Worm (Caenorhabditis elegans) whole organism, L1 larva: Measurements from ENCODE around the gene nspb-4.

Source experiments
- C16A3.4 ChIP-seq: fragments of 150-350 bp; optimal IDR thresholded peaks from 2 replicates; lab custom pipeline; 2014; ENCODE audit warnings: missing biosample characterization, missing genetic modification characterization
- aha-1 ChIP-seq: fragments of 150-350 bp; optimal IDR thresholded peaks from 2 replicates; lab custom pipeline; 2014; ENCODE audit warnings: missing biosample characterization, missing genetic modification characterization
- ceh-63 ChIP-seq: fragments of 200-800 bp; sonication (Bioruptor generic); optimal IDR thresholded peaks from 2 replicates; lab custom pipeline; 2018; ENCODE audit warnings: mild to moderate bottlenecking, missing genetic modification characterization, missing compliant biosample characterization
- ceh-82 ChIP-seq, 3 experiments: fragments of 150-350 bp in 1 of 3; sonication (generic microtip) in 2 of 3; optimal IDR thresholded peaks; 2 replicates each; lab custom pipeline; 2014 to 2017; ENCODE audit warnings: missing biosample characterization in 3 of 3, missing genetic modification characterization in 3 of 3
- ces-1 ChIP-seq: fragments of 150-350 bp; optimal IDR thresholded peaks from 2 replicates; lab custom pipeline; 2014; ENCODE audit warnings: missing biosample characterization, missing genetic modification reagents, missing genetic modification characterization
- dpl-1 ChIP-seq, 3 experiments: fragments of 150-350 bp in 2 of 3; sonication (generic microtip) in 1 of 3; optimal IDR thresholded peaks; 2 replicates each; lab custom pipeline; 2014 to 2017; ENCODE audit warnings: missing biosample characterization in 3 of 3, missing genetic modification characterization in 3 of 3, missing genetic modification reagents in 3 of 3
- dsc-1 ChIP-seq: sonication (generic microtip); optimal IDR thresholded peaks from 2 replicates; lab custom pipeline; 2016; ENCODE audit warnings: mild to moderate bottlenecking, missing genetic modification characterization, missing compliant biosample characterization
- efl-1 ChIP-seq, 4 experiments: fragments of 150-350 bp; optimal IDR thresholded peaks in 3 of 4; peaks in 1 of 4; 1 replicate in 1 of 4; 2 replicates in 3 of 4; lab custom pipeline; 2014; ENCODE audit warnings: missing biosample characterization in 2 of 4, missing genetic modification characterization in 2 of 4, missing genetic modification reagents in 2 of 4
- egl-13 ChIP-seq: sonication (generic microtip); optimal IDR thresholded peaks from 2 replicates; lab custom pipeline; 2016; ENCODE audit warnings: missing genotype, missing genetic modification reagents, missing genetic modification characterization, missing compliant biosample characterization
- egl-27 ChIP-seq, 2 experiments: fragments of 150-350 bp in 1 of 2; sonication (generic microtip); optimal IDR thresholded peaks; 3 replicates each; lab custom pipeline; 2017 to 2018; ENCODE audit warnings: missing biosample characterization in 2 of 2, missing genetic modification characterization in 2 of 2, missing genetic modification reagents in 2 of 2
- elt-2 ChIP-seq: sonication (generic microtip); optimal IDR thresholded peaks from 2 replicates; lab custom pipeline; 2016; ENCODE audit warnings: missing genetic modification characterization, mild to moderate bottlenecking, inconsistent platforms, missing compliant biosample characterization, missing genetic modification reagents
- elt-3 ChIP-seq, 6 experiments: fragments of 150-350 bp in 1 of 6; sonication (generic microtip); optimal IDR thresholded peaks; 2 replicates each; lab custom pipeline; 2017 to 2018; ENCODE audit warnings: missing biosample characterization in 6 of 6, missing genetic modification characterization in 6 of 6, inconsistent platforms in 1 of 6
- fkh-10 ChIP-seq: sonication (generic microtip); optimal IDR thresholded peaks from 2 replicates; lab custom pipeline; 2017; ENCODE audit warnings: missing biosample characterization, missing genetic modification reagents, missing genetic modification characterization
- fkh-8 ChIP-seq: sonication (generic microtip); optimal IDR thresholded peaks from 2 replicates; lab custom pipeline; 2016; ENCODE audit warnings: mild to moderate bottlenecking, missing genetic modification characterization, missing compliant biosample characterization
- fos-1 ChIP-seq: fragments of 150-350 bp; optimal IDR thresholded peaks from 2 replicates; lab custom pipeline; 2014; ENCODE audit warnings: missing biosample characterization, missing genetic modification characterization
- hpl-2 ChIP-seq: fragments of 150-350 bp; optimal IDR thresholded peaks from 2 replicates; lab custom pipeline; 2014; ENCODE audit warnings: missing biosample characterization, missing genetic modification reagents, missing genetic modification characterization
- irx-1 ChIP-seq: sonication (generic microtip); optimal IDR thresholded peaks from 2 replicates; lab custom pipeline; 2016; ENCODE audit warnings: missing genetic modification characterization, missing compliant biosample characterization
- jun-1 ChIP-seq: fragments of 150-350 bp; optimal IDR thresholded peaks from 2 replicates; lab custom pipeline; 2014; ENCODE audit warnings: missing biosample characterization, missing genetic modification reagents, missing genetic modification characterization
- lin-14 ChIP-seq: fragments of 200-800 bp; sonication (Bioruptor generic); optimal IDR thresholded peaks from 2 replicates; lab custom pipeline; 2018; ENCODE audit warnings: mild to moderate bottlenecking, missing genetic modification characterization, moderate library complexity, missing compliant biosample characterization
- lin-15B ChIP-seq: fragments of 150-350 bp; sonication (generic microtip); optimal IDR thresholded peaks from 3 replicates; lab custom pipeline; 2014; ENCODE audit warnings: missing biosample characterization, missing genetic modification characterization
- lin-35 ChIP-seq, 2 experiments: fragments of 150-350 bp; optimal IDR thresholded peaks; 2 replicates each; lab custom pipeline; 2014; ENCODE audit warnings: missing biosample characterization in 2 of 2, missing genetic modification characterization in 2 of 2, missing genetic modification reagents in 2 of 2
- lin-39 ChIP-seq: fragments of 150-350 bp; optimal IDR thresholded peaks from 2 replicates; lab custom pipeline; 2014; ENCODE audit warnings: missing biosample characterization, missing genetic modification reagents, missing genetic modification characterization
- lsy-2 ChIP-seq, 2 experiments: fragments of 150-350 bp; optimal IDR thresholded peaks; 2 replicates each; lab custom pipeline; 2014; ENCODE audit warnings: missing biosample characterization in 2 of 2, missing genetic modification characterization in 2 of 2
- mep-1 ChIP-seq: fragments of 150-350 bp; optimal IDR thresholded peaks from 2 replicates; lab custom pipeline; 2014; ENCODE audit warnings: missing biosample characterization, missing genetic modification characterization
- nhr-12 ChIP-seq: sonication (generic microtip); optimal IDR thresholded peaks from 2 replicates; lab custom pipeline; 2017; ENCODE audit warnings: missing biosample characterization, missing genetic modification characterization
- nhr-19 ChIP-seq: fragments of 200-800 bp; sonication (Bioruptor generic); conservative IDR thresholded peaks from 2 replicates; pipeline ENCODE4 v1.3.6; 2022; ENCODE audit warnings: missing genetic modification characterization, missing compliant biosample characterization
- nhr-20 ChIP-seq: sonication (generic microtip); optimal IDR thresholded peaks from 2 replicates; lab custom pipeline; 2016; ENCODE audit warnings: mild to moderate bottlenecking, missing genetic modification characterization, missing compliant biosample characterization
- nhr-237 ChIP-seq: fragments of 150-350 bp; optimal IDR thresholded peaks from 2 replicates; lab custom pipeline; 2014; ENCODE audit warnings: missing biosample characterization, missing genetic modification characterization
- nhr-71 ChIP-seq: sonication (generic microtip); optimal IDR thresholded peaks from 2 replicates; lab custom pipeline; 2016; ENCODE audit warnings: mild to moderate bottlenecking, missing genetic modification characterization, moderate library complexity, missing compliant biosample characterization
- nhr-85 ChIP-seq: sonication (generic microtip); peaks from one replicate; lab custom pipeline; 2016; ENCODE audit warnings: missing genetic modification characterization, inconsistent platforms, missing compliant biosample characterization
- nhr-90 ChIP-seq: sonication (generic microtip); optimal IDR thresholded peaks from 2 replicates; lab custom pipeline; 2016; ENCODE audit warnings: mild to moderate bottlenecking, missing genetic modification characterization, missing compliant biosample characterization; ENCODE audit not compliant: poor library complexity
- pag-3 ChIP-seq: sonication (generic microtip); optimal IDR thresholded peaks from 2 replicates; lab custom pipeline; 2017; ENCODE audit warnings: missing genetic modification characterization, mild to moderate bottlenecking, missing compliant biosample characterization, antibody characterized with exemption, borderline replicate concordance; ENCODE audit not compliant: insufficient read depth
- pax-3 ChIP-seq: fragments of 200-800 bp; sonication (Bioruptor generic); optimal IDR thresholded peaks from 2 replicates; lab custom pipeline; 2018; ENCODE audit warnings: mild to moderate bottlenecking, missing genetic modification characterization, moderate library complexity, missing compliant biosample characterization
- pqm-1 ChIP-seq: sonication (generic microtip); optimal IDR thresholded peaks from 3 replicates; lab custom pipeline; 2017; ENCODE audit warnings: missing biosample characterization, missing genetic modification characterization
- rnt-1 ChIP-seq: sonication (generic microtip); optimal IDR thresholded peaks from 2 replicates; lab custom pipeline; 2016; ENCODE audit warnings: mild to moderate bottlenecking, missing genetic modification characterization, moderate library complexity, missing compliant biosample characterization
- snpc-4 ChIP-seq: fragments of 150-350 bp; optimal IDR thresholded peaks from 2 replicates; lab custom pipeline; 2014; ENCODE audit warnings: missing biosample characterization, missing genetic modification characterization
- snu-23 ChIP-seq: sonication (generic microtip); optimal IDR thresholded peaks from 2 replicates; lab custom pipeline; 2016; ENCODE audit warnings: missing genetic modification characterization, missing compliant biosample characterization
- tbx-2 ChIP-seq: sonication (generic microtip); optimal IDR thresholded peaks from 2 replicates; lab custom pipeline; 2016; ENCODE audit warnings: missing genetic modification characterization, missing compliant biosample characterization
- unc-130 ChIP-seq: fragments of 150-350 bp; optimal IDR thresholded peaks from 2 replicates; lab custom pipeline; 2017; ENCODE audit warnings: missing biosample characterization, missing genetic modification characterization, inconsistent platforms
- unc-62 ChIP-seq: fragments of 150-350 bp; optimal IDR thresholded peaks from 2 replicates; lab custom pipeline; 2014; ENCODE audit warnings: missing biosample characterization, missing genetic modification reagents, missing genetic modification characterization
- unc-98 ChIP-seq: fragments of 200-800 bp; sonication (Bioruptor generic); IDR thresholded peaks from 2 replicates; pipeline ENCODE4 v1.3.6; 2022; ENCODE audit warnings: missing genetic modification characterization, missing compliant biosample characterization
- vab-15 ChIP-seq: sonication (generic microtip); optimal IDR thresholded peaks from 2 replicates; lab custom pipeline; 2017; ENCODE audit warnings: missing genotype, mild to moderate bottlenecking, missing genetic modification characterization, missing compliant biosample characterization
- zag-1 ChIP-seq: fragments of 150-350 bp; optimal IDR thresholded peaks from 2 replicates; lab custom pipeline; 2014; ENCODE audit warnings: missing biosample characterization, missing genetic modification characterization
- ztf-11 ChIP-seq, 2 experiments: sonication (generic microtip); optimal IDR thresholded peaks; 2 replicates each; lab custom pipeline; 2016 to 2017; ENCODE audit warnings: missing genetic modification characterization in 2 of 2, missing biosample characterization in 1 of 2, missing compliant biosample characterization in 1 of 2
- ztf-4 ChIP-seq: fragments of 150-350 bp; optimal IDR thresholded peaks from 2 replicates; lab custom pipeline; 2014; ENCODE audit warnings: missing biosample characterization, missing genetic modification characterization

nspb-4 gene

ce11 chrIV:6574343-6574742, 23.7 kb upstream of the nspb-4 start:
- TF ChIP-seq nhr-71 (tag; lab: Kevin White, UChicago) (peak; percentile 26), unc-62 (GFP tag; lab: Kevin White, UChicago) (no peak), nhr-12 (tag; lab: Kevin White, UChicago) (no peak), dsc-1 (tag; lab: Kevin White, UChicago) (peak; percentile 9), nhr-237 (no peak), efl-1 (optimal IDR thresholded peaks at IDR 0.05; lab: Kevin White, UChicago) (peak in 1 of 2 experiments; percentile 18), efl-1 (GFP tag; optimal IDR thresholded peaks at IDR 0.05 in 1 of 2; lab: Kevin White, UChicago) (no peak), ceh-82 (tag; optimal IDR thresholded peaks at IDR 0.05; lab: Kevin White, UChicago) (peak in 1 of 3 experiments; percentile 20), lin-35 (GFP tag; optimal IDR thresholded peaks at IDR 0.05; lab: Kevin White, UChicago) (peak in 1 of 2 experiments; percentile 31)
- TF ChIP-seq, all 84 proteins: peak for 5

- TF ChIP-seq fkh-8 (no peak), unc-98 (GFP tag; lab: Robert Waterston, UW) (no peak), snu-23 (GFP tag; lab: Kevin White, UChicago) (no peak), jun-1 (tag; lab: Kevin White, UChicago) (peak; percentile 14), fos-1 (no peak), efl-1 (optimal IDR thresholded peaks at IDR 0.05; lab: Kevin White, UChicago) (peak; percentile 12 to 27), efl-1 (GFP tag; optimal IDR thresholded peaks at IDR 0.05 in 1 of 2; lab: Kevin White, UChicago) (no peak), pax-3 (tag; lab: Kevin White, UChicago) (no peak), unc-62 (GFP tag; lab: Kevin White, UChicago) (no peak), dpl-1 (GFP tag; optimal IDR thresholded peaks at IDR 0.05; lab: Kevin White, UChicago) (no peak), lin-35 (GFP tag; optimal IDR thresholded peaks at IDR 0.05; lab: Kevin White, UChicago) (peak in 1 of 2 experiments; percentile 47), pqm-1 (tag; lab: Kevin White, UChicago) (no peak), elt-3 (tag; optimal IDR thresholded peaks at IDR 0.05; lab: Kevin White, UChicago) (no peak), ces-1 (no peak), zag-1 (tag; lab: Kevin White, UChicago) (no peak), elt-2 (tag; lab: Kevin White, UChicago) (no peak), aha-1 (no peak), ceh-82 (tag; optimal IDR thresholded peaks at IDR 0.05; lab: Kevin White, UChicago) (no peak), snpc-4 (tag; lab: Kevin White, UChicago) (no peak), hpl-2 (GFP tag; lab: Kevin White, UChicago) (no peak), nhr-19 (GFP tag; lab: Robert Waterston, UW) (no peak), ztf-4 (no peak), ceh-63 (GFP tag; lab: Kevin White, UChicago) (no peak), dsc-1 (tag; lab: Kevin White, UChicago) (no peak), unc-130 (tag; lab: Kevin White, UChicago) (no peak), nhr-85 (no peak), vab-15 (tag; lab: Kevin White, UChicago) (no peak), lin-14 (GFP tag; lab: Kevin White, UChicago) (peak; percentile 13), mep-1 (tag; lab: Kevin White, UChicago) (peak; percentile 40)
- TF ChIP-seq, all 84 proteins: peak for 5
Measured at ce11 chrIV:6575959-6576727, 21.9 kb upstream of the nspb-4 start.

- TF ChIP-seq rnt-1 (tag; lab: Kevin White, UChicago): peak; percentile 59
- TF ChIP-seq fkh-10: no peak
- TF ChIP-seq ztf-11 (tag; optimal IDR thresholded peaks at IDR 0.05; lab: Kevin White, UChicago): no peak
- TF ChIP-seq C16A3.4 (tag; lab: Kevin White, UChicago): peak; percentile 49
- TF ChIP-seq tbx-2 (tag; lab: Kevin White, UChicago): peak; percentile 22
- peak; percentile 36 to 48 (median 45) for TF ChIP-seq dpl-1 (GFP tag; optimal IDR thresholded peaks at IDR 0.05; lab: Kevin White, UChicago)
- peak; percentile 74 for TF ChIP-seq nhr-20
- no peak for TF ChIP-seq snpc-4 (tag; lab: Kevin White, UChicago)
- TF ChIP-seq lsy-2 (tag; optimal IDR thresholded peaks at IDR 0.05; lab: Kevin White, UChicago): peak; percentile 51 to 63
- TF ChIP-seq nhr-90 (tag; lab: Kevin White, UChicago): peak; percentile 65
- TF ChIP-seq dsc-1 (tag; lab: Kevin White, UChicago): peak; percentile 3
- no peak for TF ChIP-seq pag-3
- TF ChIP-seq lin-39 (tag; lab: Kevin White, UChicago): no peak
- TF ChIP-seq snu-23 (GFP tag; lab: Kevin White, UChicago): peak; percentile 78
- peak; percentile 92 for TF ChIP-seq nhr-85
- TF ChIP-seq lin-15B (tag; lab: Kevin White, UChicago): no peak
- TF ChIP-seq lin-35 (GFP tag; optimal IDR thresholded peaks at IDR 0.05; lab: Kevin White, UChicago): peak; percentile 46 to 65
- TF ChIP-seq mep-1 (tag; lab: Kevin White, UChicago): peak; percentile 76
- no peak for TF ChIP-seq egl-13
- no peak for TF ChIP-seq irx-1 (tag; lab: Kevin White, UChicago)
- no peak for TF ChIP-seq egl-27 (tag; optimal IDR thresholded peaks at IDR 0.05; lab: Kevin White, UChicago)
- peak; percentile 61 to 67 for TF ChIP-seq efl-1 (optimal IDR thresholded peaks at IDR 0.05; lab: Kevin White, UChicago)
- peak; percentile 0 to 87 for TF ChIP-seq efl-1 (GFP tag; optimal IDR thresholded peaks at IDR 0.05 in 1 of 2; lab: Kevin White, UChicago)
Measured at ce11 chrIV:6576728-6577101, 21.3 kb upstream of the nspb-4 start.
